Worm (Caenorhabditis elegans) whole organism, late embryonic: ENCODE results near the gene T02G5.3.

Source experiments
- ahr-1 ChIP-seq: sonication (generic microtip); optimal IDR thresholded peaks from 2 replicates; lab custom pipeline; 2016; ENCODE audit warnings: missing genetic modification characterization, missing compliant biosample characterization
- ama-1 ChIP-seq: fragments of 150-350 bp; optimal IDR thresholded peaks from 2 replicates; lab custom pipeline; 2014
- gmeb-2 ChIP-seq: sonication (generic microtip); optimal IDR thresholded peaks from 2 replicates; lab custom pipeline; 2016; ENCODE audit warnings: missing genetic modification characterization, inconsistent platforms, missing compliant biosample characterization
- nfya-1 ChIP-seq: sonication (generic microtip); optimal IDR thresholded peaks from 2 replicates; lab custom pipeline; 2017; ENCODE audit warnings: missing genetic modification characterization, mild to moderate bottlenecking, missing compliant biosample characterization, antibody characterized with exemption, moderate library complexity
- pha-4 ChIP-seq: fragments of 150-350 bp; optimal IDR thresholded peaks from 2 replicates; lab custom pipeline; 2018; ENCODE audit warnings: missing biosample characterization, missing genetic modification reagents, missing genetic modification characterization
- rnt-1 ChIP-seq: sonication (generic microtip); optimal IDR thresholded peaks from 2 replicates; lab custom pipeline; 2016; ENCODE audit warnings: missing genetic modification characterization, missing compliant biosample characterization

DNA sequence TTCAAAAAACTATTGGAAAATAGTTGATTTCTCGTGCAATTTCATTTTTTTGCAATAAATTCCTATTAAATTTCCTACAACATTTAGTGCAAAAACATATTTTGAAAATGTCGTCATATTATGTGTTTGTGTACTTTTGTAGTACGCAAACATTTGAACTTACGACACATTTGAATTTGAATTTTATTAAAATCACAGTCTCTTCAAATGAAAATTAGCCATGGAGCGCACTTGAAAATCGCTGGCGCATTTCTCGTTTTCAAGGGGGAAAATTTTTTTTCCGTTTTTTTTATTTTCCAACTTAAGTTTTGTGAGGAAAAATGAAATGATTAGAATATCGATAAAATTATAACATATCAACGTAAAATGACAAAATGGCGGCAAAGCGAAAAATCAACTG, 54.4 kb downstream of the T02G5.3 start:
- TF ChIP-seq rnt-1 (tag; lab: Kevin White, UChicago) (no peak), ahr-1 (tag; lab: Kevin White, UChicago) (no peak), nfya-1 (no peak), gmeb-2 (tag; lab: Kevin White, UChicago) (no peak), ama-1 (lab: Kevin White, UChicago) (no peak), pha-4 (tag; lab: Kevin White, UChicago) (no peak)
